Fruit fly (Drosophila melanogaster) whole organism, prepupa: ENCODE data around the gene aurA.

ENCODE experiments used
- CG3032 ChIP-seq: fragments of 200-800 bp; optimal IDR thresholded peaks from 2 replicates; lab custom pipeline; 2019; ENCODE audit warnings: missing biosample characterization, mild to moderate bottlenecking, missing genetic modification characterization, moderate library complexity
- CG3919 ChIP-seq: fragments of 200-800 bp; sonication (Bioruptor generic); optimal IDR thresholded peaks from 3 replicates; lab custom pipeline; 2016; ENCODE audit warnings: missing biosample characterization, missing genetic modification characterization
- CG4318 ChIP-seq: fragments of 200-800 bp; sonication (Bioruptor generic); optimal IDR thresholded peaks from 3 replicates; lab custom pipeline; 2017; ENCODE audit warnings: missing biosample characterization, mild to moderate bottlenecking, missing genetic modification characterization
- CG6854 ChIP-seq: fragments of 200-800 bp; sonication (Bioruptor generic); optimal IDR thresholded peaks from 2 replicates; lab custom pipeline; 2017; ENCODE audit warnings: missing biosample characterization, mild to moderate bottlenecking, missing genetic modification characterization
- CG8119 ChIP-seq: fragments of 200-800 bp; sonication (Bioruptor generic); IDR thresholded peaks from 3 replicates; pipeline ENCODE4 v1.3.6; 2022; ENCODE audit warnings: missing biosample characterization, missing genetic modification characterization
- CG8632 ChIP-seq: fragments of 200-800 bp; sonication (Bioruptor generic); optimal IDR thresholded peaks from 3 replicates; lab custom pipeline; 2016; ENCODE audit warnings: missing biosample characterization, missing genetic modification characterization
- Hr39 ChIP-seq: fragments of 200-800 bp; sonication (Bioruptor generic); optimal IDR thresholded peaks from 2 replicates; lab custom pipeline; 2016; ENCODE audit warnings: missing biosample characterization, missing genetic modification characterization
- dac ChIP-seq: fragments of 200-800 bp; sonication (Bioruptor generic); optimal IDR thresholded peaks from 2 replicates; lab custom pipeline; 2017; ENCODE audit warnings: missing biosample characterization, mild to moderate bottlenecking, missing genetic modification characterization
- dsx ChIP-seq: fragments of 200-800 bp; optimal IDR thresholded peaks from 3 replicates; lab custom pipeline; 2019; ENCODE audit warnings: missing biosample characterization, mild to moderate bottlenecking, missing genetic modification characterization, moderate library complexity; ENCODE audit not compliant: poor library complexity, severe bottlenecking
- pdm3 ChIP-seq: fragments of 200-800 bp; sonication (Bioruptor generic); optimal IDR thresholded peaks from 3 replicates; lab custom pipeline; 2016; ENCODE audit warnings: missing biosample characterization, missing genetic modification characterization
- salr ChIP-seq, 2 experiments: fragments of 200-800 bp; sonication (Bioruptor generic); optimal IDR thresholded peaks; 3 replicates each; lab custom pipeline; 2016 to 2018; ENCODE audit warnings: missing biosample characterization in 2 of 2, missing genetic modification characterization in 2 of 2, mild to moderate bottlenecking in 1 of 2
- vri ChIP-seq: fragments of 200-800 bp; sonication (Bioruptor generic); optimal IDR thresholded peaks from 3 replicates; lab custom pipeline; 2016; ENCODE audit warnings: missing biosample characterization, mild to moderate bottlenecking, missing genetic modification characterization

DNA sequence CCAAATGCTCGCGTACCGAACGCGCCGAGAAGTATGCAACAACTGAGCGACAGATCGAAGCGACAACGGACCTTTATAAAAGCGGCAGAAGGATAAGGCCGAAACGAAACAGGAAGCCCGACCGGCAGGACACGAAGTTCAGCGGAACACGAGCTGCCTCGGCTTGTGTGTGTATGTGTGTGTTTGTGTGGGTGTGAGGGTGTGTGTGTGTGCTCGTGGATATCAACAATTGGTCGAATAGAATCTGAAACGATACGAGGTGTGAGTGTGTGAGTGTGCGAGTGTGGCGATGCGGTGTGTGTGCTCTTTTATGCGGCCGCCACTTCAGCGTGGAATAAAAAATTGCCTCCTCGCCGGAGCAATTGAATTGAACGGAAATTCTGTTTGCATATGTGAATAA, 42.5 kb downstream of the aurA start, which contains the start of gene Tk:
- TF ChIP-seq dsx (GFP tag; lab: Kevin White, UChicago) (no peak), CG8119 (no peak), CG3032 (tag; lab: Kevin White, UChicago) (no peak), pdm3 (GFP tag; lab: Kevin White, UChicago) (no peak), CG8632 (GFP tag; lab: Kevin White, UChicago) (no peak), dac (no peak), salr (GFP tag; optimal IDR thresholded peaks at IDR 0.05; lab: Kevin White, UChicago) (no peak), CG6854 (GFP tag; lab: Kevin White, UChicago) (no peak), CG4318 (no peak), Hr39 (GFP tag; lab: Kevin White, UChicago) (no peak), vri (no peak), CG3919 (GFP tag; lab: Kevin White, UChicago) (no peak)
